Fruit fly (Drosophila melanogaster) whole organism, embryonic: ENCODE results near the gene CG4461.

Experiments
- Antp ChIP-seq: fragments of 200-800 bp; sonication (Bioruptor generic); optimal IDR thresholded peaks from 3 replicates; lab custom pipeline; 2016; ENCODE audit warnings: missing biosample characterization, missing genetic modification characterization
- B-H2 ChIP-seq: fragments of 200-800 bp; sonication (Bioruptor generic); optimal IDR thresholded peaks from 2 replicates; lab custom pipeline; 2018; ENCODE audit warnings: missing biosample characterization, mild to moderate bottlenecking, missing genetic modification characterization
- CG12071 ChIP-seq: fragments of 200-800 bp; sonication (Bioruptor generic); optimal IDR thresholded peaks from 3 replicates; lab custom pipeline; 2018; ENCODE audit warnings: missing biosample characterization, mild to moderate bottlenecking, missing genetic modification characterization
- CG12104 ChIP-seq: fragments of 200-800 bp; sonication (Bioruptor generic); optimal IDR thresholded peaks from 3 replicates; lab custom pipeline; 2016; ENCODE audit warnings: missing biosample characterization, missing genetic modification characterization
- CG12769 ChIP-seq: fragments of 200-800 bp; sonication (Bioruptor generic); optimal IDR thresholded peaks from 2 replicates; lab custom pipeline; 2019; ENCODE audit warnings: missing biosample characterization, mild to moderate bottlenecking, missing genetic modification characterization, moderate library complexity
- CG12942 ChIP-seq: fragments of 200-800 bp; sonication (Bioruptor generic); optimal IDR thresholded peaks from 3 replicates; lab custom pipeline; 2016; ENCODE audit warnings: missing biosample characterization, missing genetic modification characterization
- CG13296 ChIP-seq: fragments of 200-800 bp; sonication (Bioruptor generic); optimal IDR thresholded peaks from 3 replicates; lab custom pipeline; 2018; ENCODE audit warnings: missing biosample characterization, mild to moderate bottlenecking, missing genetic modification characterization
- CG13424 ChIP-seq: fragments of 200-800 bp; sonication (Bioruptor generic); optimal IDR thresholded peaks from 2 replicates; lab custom pipeline; 2019; ENCODE audit warnings: missing biosample characterization, mild to moderate bottlenecking, missing genetic modification characterization, moderate library complexity
- CG15696 ChIP-seq: fragments of 200-800 bp; sonication (Bioruptor generic); optimal IDR thresholded peaks from 2 replicates; lab custom pipeline; 2019; ENCODE audit warnings: missing biosample characterization, mild to moderate bottlenecking, missing genetic modification characterization, moderate library complexity
- CG18011 ChIP-seq: fragments of 200-800 bp; sonication (Bioruptor generic); optimal IDR thresholded peaks from 2 replicates; lab custom pipeline; 2017; ENCODE audit warnings: missing biosample characterization, missing genetic modification characterization, mild to moderate bottlenecking, moderate library complexity, missing genotype
- CG2678 ChIP-seq: fragments of 200-800 bp; sonication (Bioruptor generic); optimal IDR thresholded peaks from 3 replicates; lab custom pipeline; 2019; ENCODE audit warnings: missing biosample characterization, mild to moderate bottlenecking, missing genetic modification characterization, moderate library complexity
- CG4820 ChIP-seq: fragments of 200-800 bp; sonication (Bioruptor generic); optimal IDR thresholded peaks from 3 replicates; lab custom pipeline; 2016; ENCODE audit warnings: missing biosample characterization, missing genetic modification characterization
- CG6272 ChIP-seq: fragments of 200-800 bp; sonication (Bioruptor generic); IDR thresholded peaks from 2 replicates; pipeline ENCODE4 v1.3.6; 2022; ENCODE audit warnings: missing biosample characterization, missing genetic modification characterization
- CG7357 ChIP-seq: fragments of 200-800 bp; sonication (Bioruptor generic); IDR thresholded peaks from 3 replicates; pipeline ENCODE4 v1.3.6; 2022; ENCODE audit warnings: missing biosample characterization, missing genetic modification characterization
- CG8281 ChIP-seq: fragments of 200-800 bp; sonication (Bioruptor generic); optimal IDR thresholded peaks from 2 replicates; lab custom pipeline; 2018; ENCODE audit warnings: missing biosample characterization, mild to moderate bottlenecking, missing genetic modification characterization, moderate library complexity
- CG8290 ChIP-seq, 3 experiments: fragments of 200-800 bp; sonication (Bioruptor generic); optimal IDR thresholded peaks; 2 replicates each; lab custom pipeline; 2016 to 2019; ENCODE audit warnings: missing biosample characterization in 3 of 3, missing genetic modification characterization in 3 of 3, mild to moderate bottlenecking in 2 of 3, moderate library complexity in 1 of 3
- CG8765 ChIP-seq: fragments of 200-800 bp; sonication (Bioruptor generic); IDR thresholded peaks from 2 replicates; pipeline ENCODE4 v1.3.6; 2022; ENCODE audit warnings: missing biosample characterization, missing genetic modification characterization
- CG9437 ChIP-seq: fragments of 200-800 bp; sonication (Bioruptor generic); optimal IDR thresholded peaks from 2 replicates; lab custom pipeline; 2018; ENCODE audit warnings: missing biosample characterization, mild to moderate bottlenecking, missing genetic modification characterization
- Dad ChIP-seq: fragments of 200-800 bp; sonication (Bioruptor generic); optimal IDR thresholded peaks from 3 replicates; lab custom pipeline; 2016; ENCODE audit warnings: missing biosample characterization, missing genetic modification characterization
- Fer2 ChIP-seq: fragments of 200-800 bp; sonication (Bioruptor generic); optimal IDR thresholded peaks from 2 replicates; lab custom pipeline; 2018; ENCODE audit warnings: missing biosample characterization, mild to moderate bottlenecking, missing genetic modification characterization, moderate library complexity
- Hsf ChIP-seq: fragments of 200-800 bp; sonication (Bioruptor generic); optimal IDR thresholded peaks from 3 replicates; lab custom pipeline; 2016; ENCODE audit warnings: missing biosample characterization, missing genetic modification characterization
- Nf-YB ChIP-seq: fragments of 200-800 bp; sonication (Bioruptor generic); optimal IDR thresholded peaks from 3 replicates; lab custom pipeline; 2019; ENCODE audit warnings: missing biosample characterization, mild to moderate bottlenecking, missing genetic modification characterization, moderate library complexity
- Nf-YC ChIP-seq: fragments of 200-800 bp; optimal IDR thresholded peaks from 3 replicates; lab custom pipeline; 2019; ENCODE audit warnings: missing biosample characterization, mild to moderate bottlenecking, missing genetic modification characterization, moderate library complexity
- Oaz ChIP-seq: fragments of 200-800 bp; sonication (Bioruptor generic); IDR thresholded peaks from 2 replicates; pipeline ENCODE4 v1.3.6; 2022; ENCODE audit warnings: missing biosample characterization, missing genetic modification characterization
- TFAM ChIP-seq: fragments of 200-800 bp; sonication (Bioruptor generic); optimal IDR thresholded peaks from 2 replicates; lab custom pipeline; 2017; ENCODE audit warnings: missing biosample characterization, missing genetic modification characterization, inconsistent platforms
- YL-1 ChIP-seq: fragments of 200-800 bp; sonication (Bioruptor generic); optimal IDR thresholded peaks from 3 replicates; lab custom pipeline; 2017; ENCODE audit warnings: missing biosample characterization, mild to moderate bottlenecking, missing genetic modification characterization
- cas ChIP-seq: fragments of 200-800 bp; sonication (Bioruptor generic); IDR thresholded peaks from 2 replicates; pipeline ENCODE4 v1.3.6; 2022; ENCODE audit warnings: missing biosample characterization, missing genetic modification characterization
- caup ChIP-seq: fragments of 200-800 bp; sonication (Bioruptor generic); optimal IDR thresholded peaks from 3 replicates; lab custom pipeline; 2017; ENCODE audit warnings: missing biosample characterization, mild to moderate bottlenecking, missing genetic modification characterization, moderate library complexity; ENCODE audit not compliant: severe bottlenecking
- dmrt99B ChIP-seq: fragments of 200-800 bp; sonication (Bioruptor generic); optimal IDR thresholded peaks from 2 replicates; lab custom pipeline; 2018; ENCODE audit warnings: missing biosample characterization, mild to moderate bottlenecking, missing genetic modification characterization, moderate library complexity
- dpn ChIP-seq, 2 experiments: fragments of 200-800 bp; sonication (Bioruptor generic); optimal IDR thresholded peaks; 3 replicates each; lab custom pipeline; 2016; ENCODE audit warnings: missing biosample characterization in 2 of 2, missing genetic modification characterization in 2 of 2
- emc ChIP-seq: fragments of 200-800 bp; sonication (Bioruptor generic); optimal IDR thresholded peaks from 2 replicates; lab custom pipeline; 2016; ENCODE audit warnings: missing biosample characterization, missing genetic modification characterization
- en ChIP-seq: fragments of 200-800 bp; sonication (Bioruptor generic); optimal IDR thresholded peaks from 2 replicates; lab custom pipeline; 2016; ENCODE audit warnings: missing biosample characterization, missing genetic modification characterization
- ftz-f1 ChIP-seq: fragments of 200-800 bp; sonication (Bioruptor generic); optimal IDR thresholded peaks from 2 replicates; lab custom pipeline; 2016; ENCODE audit warnings: missing biosample characterization, missing genetic modification characterization
- hbn ChIP-seq: fragments of 200-800 bp; sonication (Bioruptor generic); IDR thresholded peaks from 2 replicates; pipeline ENCODE4 v1.3.6; 2022; ENCODE audit warnings: missing biosample characterization, missing genetic modification characterization; ENCODE audit not compliant: partially characterized antibody
- her ChIP-seq: fragments of 200-800 bp; sonication (Bioruptor generic); optimal IDR thresholded peaks from 2 replicates; lab custom pipeline; 2016; ENCODE audit warnings: missing biosample characterization, missing genetic modification characterization
- lmd ChIP-seq: fragments of 200-800 bp; sonication (Bioruptor generic); IDR thresholded peaks from 2 replicates; pipeline ENCODE4 v1.3.6; 2022; ENCODE audit warnings: missing biosample characterization, missing genetic modification characterization
- mirr ChIP-seq: fragments of 200-800 bp; sonication (Bioruptor generic); optimal IDR thresholded peaks from 3 replicates; lab custom pipeline; 2018; ENCODE audit warnings: missing biosample characterization, mild to moderate bottlenecking, missing genetic modification characterization
- nerfin-1 ChIP-seq: fragments of 200-800 bp; sonication (Bioruptor generic); optimal IDR thresholded peaks from 3 replicates; lab custom pipeline; 2019; ENCODE audit warnings: missing biosample characterization, mild to moderate bottlenecking, missing genetic modification characterization, moderate library complexity
- nerfin-2 ChIP-seq: fragments of 200-800 bp; sonication (Bioruptor generic); IDR thresholded peaks from 2 replicates; pipeline ENCODE4 v1.3.6; 2022; ENCODE audit warnings: missing biosample characterization, missing genetic modification characterization; ENCODE audit not compliant: partially characterized antibody
- oc ChIP-seq: fragments of 200-800 bp; sonication (Bioruptor generic); optimal IDR thresholded peaks from 2 replicates; lab custom pipeline; 2018; ENCODE audit warnings: missing biosample characterization, mild to moderate bottlenecking, missing genetic modification characterization, moderate library complexity
- pan ChIP-seq, 4 experiments: fragments of >200 bp in 3 of 4; fragments of 200-800 bp in 1 of 4; sonication (Bioruptor generic) in 1 of 4; optimal IDR thresholded peaks in 3 of 4; IDR thresholded peaks in 1 of 4; 2 replicates each; pipeline versions ENCODE4 v1.3.6 to Lab custom; 2017 to 2022; ENCODE audit warnings: missing biosample characterization in 2 of 4, missing genetic modification characterization in 2 of 4, mixed read lengths in 1 of 4
- ro ChIP-seq: fragments of 200-800 bp; sonication (Bioruptor generic); IDR thresholded peaks from 2 replicates; pipeline ENCODE4 v1.3.6; 2022; ENCODE audit warnings: missing biosample characterization, missing genetic modification characterization
- slbo ChIP-seq: fragments of 200-800 bp; sonication (Bioruptor generic); IDR thresholded peaks from 2 replicates; pipeline ENCODE4 v1.3.6; 2022; ENCODE audit warnings: missing biosample characterization, missing genetic modification characterization
- tgo ChIP-seq: fragments of 200-800 bp; sonication (Bioruptor generic); IDR thresholded peaks from 3 replicates; pipeline ENCODE4 v1.3.6; 2022; ENCODE audit warnings: missing biosample characterization, missing genetic modification characterization
- tll ChIP-seq, 2 experiments: fragments of 200-800 bp in 1 of 2; fragments of >200 bp in 1 of 2; sonication (Bioruptor generic) in 1 of 2; optimal IDR thresholded peaks; 2 replicates each; lab custom pipeline; 2017 to 2019; ENCODE audit warnings: missing biosample characterization in 2 of 2, missing genetic modification characterization in 2 of 2, mild to moderate bottlenecking in 1 of 2, moderate library complexity in 1 of 2
- twi ChIP-seq: fragments of 200-800 bp; optimal IDR thresholded peaks from 2 replicates; lab custom pipeline; 2019; ENCODE audit warnings: missing biosample characterization, mild to moderate bottlenecking, missing genetic modification characterization, moderate library complexity
- wor ChIP-seq: fragments of 200-800 bp; sonication (Bioruptor generic); IDR thresholded peaks from 2 replicates; pipeline ENCODE4 v1.3.6; 2022; ENCODE audit warnings: missing biosample characterization, missing genetic modification characterization

Gene CG4461

DNA sequence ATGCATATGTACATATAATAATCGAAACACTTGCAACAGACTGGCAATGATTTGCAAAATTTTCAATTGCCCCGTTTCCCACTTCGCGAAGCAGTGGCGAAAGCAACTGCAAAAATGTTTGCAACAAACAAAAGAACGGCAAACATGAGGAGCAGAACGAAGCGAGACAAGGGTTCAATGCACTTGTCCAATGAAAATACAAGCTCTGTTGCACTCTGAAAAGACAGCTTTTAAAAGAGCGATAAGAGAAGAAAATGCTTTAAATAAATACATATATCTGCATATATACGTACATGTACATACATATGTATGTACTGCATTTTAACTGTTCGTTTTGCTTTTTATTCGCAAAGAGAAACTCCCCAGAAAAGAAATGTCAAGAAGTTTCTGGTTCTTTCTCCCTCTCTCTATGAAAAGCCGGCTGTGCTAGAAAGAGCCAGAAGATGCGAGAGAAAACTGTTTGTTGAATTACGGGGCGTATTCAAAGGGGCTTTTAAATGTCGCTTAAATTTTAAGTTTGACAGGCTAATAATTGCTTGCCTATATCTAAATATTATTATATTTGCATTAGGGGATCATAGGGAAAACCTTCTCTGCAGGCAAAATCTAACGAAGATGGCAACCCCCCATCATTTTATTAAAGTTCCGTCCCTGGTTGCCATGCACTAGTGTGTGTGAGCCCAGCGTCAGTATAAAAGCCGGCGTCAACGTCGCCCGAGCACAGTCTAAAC is 8.3 kb downstream of the CG4461 start, which contains the start of gene Hsp27 (continued):
- TF ChIP-seq Fer2 (peak; percentile 88), TFAM (peak; percentile 92), dmrt99B (peak; percentile 99), her (GFP tag; lab: Kevin White, UChicago) (peak; percentile 80), twi (tag; lab: Kevin White, UChicago) (peak; percentile 89), CG8290 (GFP tag; optimal IDR thresholded peaks at IDR 0.05; lab: Kevin White, UChicago) (peak; percentile 95), CG8290 (tag; optimal IDR thresholded peaks at IDR 0.05; lab: Kevin White, UChicago) (peak in 1 of 2 experiments; percentile 66), emc (GFP tag; lab: Kevin White, UChicago) (peak; percentile 88), CG8281 (tag; lab: Kevin White, UChicago) (peak; percentile 89), lmd (GFP tag; lab: Robert Waterston, UW) (peak; percentile 99), CG6272 (GFP tag; lab: Robert Waterston, UW) (peak; percentile 98), CG12071 (peak; percentile 97), Antp (GFP tag; lab: Kevin White, UChicago) (peak; percentile 93), tll (GFP tag; optimal IDR thresholded peaks at IDR 0.05; lab: Kevin White, UChicago) (peak in 1 of 2 experiments; percentile 50), CG18011 (peak; percentile 89), hbn (GFP tag; lab: Robert Waterston, UW) (no peak), CG7357 (peak; percentile 96), Dad (GFP tag; lab: Kevin White, UChicago) (peak; percentile 96), pan (optimal IDR thresholded peaks at IDR 0.05; lab: Kevin White, UChicago) (no peak), pan (GFP tag; optimal IDR thresholded peaks at IDR 0.05 in 1 of 2, IDR thresholded peaks at IDR 0.05 in 1 of 2) (peak in 1 of 2 experiments; percentile 99), CG12769 (tag; lab: Kevin White, UChicago) (peak; percentile 92), dpn (GFP tag; optimal IDR thresholded peaks at IDR 0.05; lab: Kevin White, UChicago) (peak; percentile 96 to 98), CG15696 (tag; lab: Kevin White, UChicago) (peak; percentile 79), wor (GFP tag; lab: Robert Waterston, UW) (peak; percentile 97), cas (GFP tag; lab: Robert Waterston, UW) (peak; percentile 95), CG8765 (peak; percentile 97), tgo (GFP tag; lab: Robert Waterston, UW) (peak; percentile 99), CG4820 (GFP tag; lab: Kevin White, UChicago) (peak; percentile 98), Hsf (GFP tag; lab: Kevin White, UChicago) (peak; percentile 97), CG12942 (GFP tag; lab: Kevin White, UChicago) (peak; percentile 97), B-H2 (peak; percentile 75), nerfin-1 (tag; lab: Kevin White, UChicago) (peak; percentile 96), CG13296 (GFP tag; lab: Kevin White, UChicago) (peak; percentile 95), ftz-f1 (GFP tag; lab: Kevin White, UChicago) (peak; percentile 81), Nf-YB (GFP tag; lab: Kevin White, UChicago) (peak; percentile 86), en (GFP tag; lab: Kevin White, UChicago) (peak; percentile 65), CG2678 (tag; lab: Kevin White, UChicago) (peak; percentile 98), nerfin-2 (peak; percentile 48; the same call in 1 of the 2 replicates), slbo (GFP tag; lab: Robert Waterston, UW) (peak; percentile 99), caup (GFP tag; lab: Kevin White, UChicago) (peak; percentile 95), Nf-YC (tag; lab: Kevin White, UChicago) (peak; percentile 82), CG13424 (tag; lab: Kevin White, UChicago) (peak; percentile 95), mirr (GFP tag; lab: Kevin White, UChicago) (peak; percentile 81), YL-1 (GFP tag; lab: Kevin White, UChicago) (peak; percentile 94), ro (GFP tag; lab: Robert Waterston, UW) (peak; percentile 96), oc (tag; lab: Kevin White, UChicago) (peak; percentile 99), Oaz (peak; percentile 89), CG12104 (GFP tag; lab: Kevin White, UChicago) (peak; percentile 92), CG9437 (GFP tag; lab: Kevin White, UChicago) (peak; percentile 92)
